Fruit fly (Drosophila melanogaster): ENCODE results near the gene Whamy.

dm6 chr3R:9725121-9725956, 48.9 kb downstream of the Whamy start, which contains the start of gene hyd:
- TF ChIP-seq CG8478 (optimal IDR thresholded peaks at IDR 0.05) (no peak), CTCF (optimal IDR thresholded peaks at IDR 0.05) (no peak)
